Worm (Caenorhabditis elegans) whole organism, L4/young adult: ENCODE measurements around the gene algn-9.

ENCODE experiments used
- dao-5 ChIP-seq: sonication (generic microtip); optimal IDR thresholded peaks from 2 replicates; lab custom pipeline; 2016; ENCODE audit warnings: missing genotype, missing genetic modification characterization, moderate library complexity, missing compliant biosample characterization
- him-1 ChIP-seq: sonication (generic microtip); optimal IDR thresholded peaks from 2 replicates; lab custom pipeline; 2016; ENCODE audit warnings: missing genotype, missing genetic modification reagents, missing genetic modification characterization, missing compliant biosample characterization

- TF ChIP-seq dao-5 (tag; lab: Kevin White, UChicago), result no peak
- no peak for TF ChIP-seq him-1 (tag; lab: Kevin White, UChicago)
Observed at ce11 chrII:10598039-10598438, 13.9 kb downstream of the algn-9 start, which contains the start of gene C14A4.8.
